Worm (Caenorhabditis elegans): ENCODE results near the gene F59A6.2.

The F59A6.2 gene

ce11 chrII:5018578-5018977 is 4.1 kb downstream of the F59A6.2 start:
- no peak for TF ChIP-seq efl-1 (optimal IDR thresholded peaks at IDR 0.05)
- peak in 1 of 2 experiments; percentile 88 for TF ChIP-seq efl-1 (GFP tag; optimal IDR thresholded peaks at IDR 0.05 in 1 of 2)
- no peak for TF ChIP-seq lin-39 (tag; optimal IDR thresholded peaks at IDR 0.05)
- TF ChIP-seq skn-1 (tag; optimal IDR thresholded peaks at IDR 0.05) = no peak

- TF ChIP-seq nhr-20 (tag; optimal IDR thresholded peaks at IDR 0.05) = peak; percentile 57
- peak in 5 of 6 experiments; percentile 12 to 89 (median 84) for TF ChIP-seq elt-3 (tag; optimal IDR thresholded peaks at IDR 0.05)
- TF ChIP-seq snu-23 (GFP tag; optimal IDR thresholded peaks at IDR 0.05) = peak; percentile 53
- TF ChIP-seq lsy-2 (tag; optimal IDR thresholded peaks at IDR 0.05) = peak; percentile 10 to 60
- TF ChIP-seq hlh-17 (GFP tag; optimal IDR thresholded peaks at IDR 0.05; ENCODE audit: borderline replicate concordance) = no peak
- no peak for TF ChIP-seq efl-1 (optimal IDR thresholded peaks at IDR 0.05)
- peak in 1 of 2 experiments; percentile 89 for TF ChIP-seq efl-1 (GFP tag; optimal IDR thresholded peaks at IDR 0.05 in 1 of 2)
- peak; percentile 96 for TF ChIP-seq elt-2 (tag; optimal IDR thresholded peaks at IDR 0.05)
- peak in 1 of 3 experiments; percentile 15 for TF ChIP-seq dpl-1 (GFP tag; optimal IDR thresholded peaks at IDR 0.05)
- TF ChIP-seq mdl-1 (tag; optimal IDR thresholded peaks at IDR 0.05) = peak in 1 of 2 experiments; percentile 23
- TF ChIP-seq blmp-1 (tag; optimal IDR thresholded peaks at IDR 0.05) = peak; percentile 24
- TF ChIP-seq nhr-85 (tag) = peak; percentile 89
- TF ChIP-seq pqm-1 (tag; optimal IDR thresholded peaks at IDR 0.05) = peak; percentile 20
- TF ChIP-seq nhr-90 (tag; optimal IDR thresholded peaks at IDR 0.05; ENCODE audit: poor library complexity) = peak; percentile 24
- TF ChIP-seq ceh-88 (GFP tag; IDR thresholded peaks at IDR 0.05) = 0 out of 2 replicates have a peak, but pooled peaks have one; percentile 16
- TF ChIP-seq lin-14 (GFP tag; optimal IDR thresholded peaks at IDR 0.05) = peak; percentile 81
- peak; percentile 54 for TF ChIP-seq nhr-71 (tag; optimal IDR thresholded peaks at IDR 0.05)
- TF ChIP-seq vab-15 (tag; optimal IDR thresholded peaks at IDR 0.05) = no peak
- TF ChIP-seq sup-37 (GFP tag; optimal IDR thresholded peaks at IDR 0.05) = no peak
- TF ChIP-seq lin-35 (GFP tag; optimal IDR thresholded peaks at IDR 0.05) = no peak
Observed at ce11 chrII:5019389-5020108, 5.0 kb downstream of the F59A6.2 start.

DNA sequence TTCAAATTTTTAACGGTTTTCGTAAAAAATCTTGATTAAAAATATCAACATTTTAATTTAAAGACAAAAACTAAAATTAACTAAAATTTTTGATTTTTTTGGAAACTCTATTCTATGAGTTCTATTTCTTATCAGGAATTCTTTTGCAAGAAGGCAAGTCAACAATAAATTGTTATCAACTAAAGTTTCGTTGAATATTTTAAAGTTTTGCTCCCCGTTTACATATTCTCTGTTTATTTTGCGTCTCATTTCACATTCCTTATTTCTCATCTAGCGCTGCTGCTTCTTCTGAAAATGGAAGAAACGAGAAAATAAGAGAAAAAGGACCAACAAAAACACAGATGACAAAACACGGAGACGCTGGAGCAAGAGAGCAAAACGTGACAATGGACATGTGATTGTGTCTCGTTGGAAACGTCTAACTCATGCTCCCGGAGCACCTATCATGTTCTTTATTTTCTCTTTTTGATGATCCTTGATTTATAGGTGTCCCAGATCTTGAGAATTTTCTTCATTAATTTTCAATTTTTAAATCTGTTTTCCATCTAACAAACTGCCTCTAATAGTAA is 6.1 kb downstream of the F59A6.2 start:
- TF ChIP-seq unc-62 (GFP tag; optimal IDR thresholded peaks at IDR 0.05) (no peak), fkh-8 (tag; optimal IDR thresholded peaks at IDR 0.05) (no peak), tbx-2 (tag; optimal IDR thresholded peaks at IDR 0.05) (no peak), nhr-20 (tag; optimal IDR thresholded peaks at IDR 0.05) (peak; percentile 6), zag-1 (tag; optimal IDR thresholded peaks at IDR 0.05) (no peak), rnt-1 (tag; optimal IDR thresholded peaks at IDR 0.05) (peak; percentile 21), efl-1 (optimal IDR thresholded peaks at IDR 0.05) (no peak), efl-1 (GFP tag; optimal IDR thresholded peaks at IDR 0.05 in 1 of 2) (peak in 1 of 2 experiments; percentile 62), nhr-71 (tag; optimal IDR thresholded peaks at IDR 0.05) (peak; percentile 29), lsy-2 (tag; optimal IDR thresholded peaks at IDR 0.05) (peak in 1 of 2 experiments; percentile 5), lin-14 (GFP tag; optimal IDR thresholded peaks at IDR 0.05) (peak; percentile 39), nhr-237 (tag; optimal IDR thresholded peaks at IDR 0.05) (no peak), nhr-19 (GFP tag; conservative IDR thresholded peaks at IDR 0.05) (0 out of 2 replicates have a peak, but pooled peaks have one; percentile 3), hpl-2 (GFP tag; optimal IDR thresholded peaks at IDR 0.05) (no peak), elt-2 (tag; optimal IDR thresholded peaks at IDR 0.05) (peak; percentile 88), unc-30 (tag; optimal IDR thresholded peaks at IDR 0.05) (no peak)

- TF ChIP-seq blmp-1 (tag; optimal IDR thresholded peaks at IDR 0.05) = peak; percentile 35
- no peak for TF ChIP-seq mab-9 (GFP tag; IDR thresholded peaks at IDR 0.05)
- TF ChIP-seq ceh-88 (GFP tag; IDR thresholded peaks at IDR 0.05) = 0 out of 2 replicates have a peak, but pooled peaks have one; percentile 10
- TF ChIP-seq C04F5.9 (tag; optimal IDR thresholded peaks at IDR 0.05) = no peak
- TF ChIP-seq sox-4 (tag; optimal IDR thresholded peaks at IDR 0.05) = no peak
- peak; percentile 4 for TF ChIP-seq lin-14 (GFP tag; optimal IDR thresholded peaks at IDR 0.05)
- TF ChIP-seq alr-1 (tag; optimal IDR thresholded peaks at IDR 0.05; ENCODE audit: borderline replicate concordance) = no peak
- TF ChIP-seq ces-1 (GFP tag; optimal IDR thresholded peaks at IDR 0.05) = no peak
- TF ChIP-seq lsy-2 (tag; optimal IDR thresholded peaks at IDR 0.05) = peak in 1 of 2 experiments; percentile 21
- TF ChIP-seq fkh-8 (tag; optimal IDR thresholded peaks at IDR 0.05) = no peak
Observed at ce11 chrII:5021518-5021917, 7.0 kb downstream of the F59A6.2 start.
